Fruit fly (Drosophila melanogaster): ENCODE measurements around the gene CG12661.

- TF ChIP-seq insv (optimal IDR thresholded peaks at IDR 0.05) = no peak
- TF ChIP-seq ttk (optimal IDR thresholded peaks at IDR 0.05) = no peak
- no peak for TF ChIP-seq Myc (optimal IDR thresholded peaks at IDR 0.05)
These were observed 15.3 kb downstream of the CG12661 start for dm6 chrX:8908137-8908536.

Measured in Kc167 (cell line).